Fruit fly (Drosophila melanogaster): ENCODE measurements around the gene CG8012.

The CG8012 gene

dm6 chr3L:8186627-8187396, 28.3 kb upstream of the CG8012 start, which contains the start of the genes ERR and Atg18a (continued):
- peak; percentile 28 for TF ChIP-seq CG3407 (GFP tag; optimal IDR thresholded peaks at IDR 0.05)
- peak; percentile 74 for TF ChIP-seq ap (GFP tag; IDR thresholded peaks at IDR 0.05)
- peak; percentile 78 for TF ChIP-seq dan (GFP tag; IDR thresholded peaks at IDR 0.05)
- TF ChIP-seq CG8089 (GFP tag; optimal IDR thresholded peaks at IDR 0.05) = peak; percentile 76
- peak; percentile 71 for TF ChIP-seq corto (GFP tag; optimal IDR thresholded peaks at IDR 0.05)
- TF ChIP-seq unc-4 (GFP tag; IDR thresholded peaks at IDR 0.05; ENCODE audit: partially characterized antibody) = peak; percentile 62; the same call in 1 of the 2 replicates
- TF ChIP-seq CG3995 (GFP tag; optimal IDR thresholded peaks at IDR 0.05) = peak; percentile 51
- TF ChIP-seq CG9817 (tag; optimal IDR thresholded peaks at IDR 0.05) = peak; percentile 91
- TF ChIP-seq odd (GFP tag; optimal IDR thresholded peaks at IDR 0.05) = peak; percentile 11
- peak; percentile 85 for TF ChIP-seq tgo (GFP tag; IDR thresholded peaks at IDR 0.05)
- peak; percentile 87 for TF ChIP-seq jumu (GFP tag; optimal IDR thresholded peaks at IDR 0.05)
- TF ChIP-seq Chrac-16 (GFP tag; optimal IDR thresholded peaks at IDR 0.05) = peak; percentile 82
- TF ChIP-seq seq (GFP tag; IDR thresholded peaks at IDR 0.05) = peak; percentile 77
- TF ChIP-seq CG12299 (tag; optimal IDR thresholded peaks at IDR 0.05) = peak; percentile 38
- TF ChIP-seq vnd (GFP tag; IDR thresholded peaks at IDR 0.05; ENCODE audit: partially characterized antibody) = peak; percentile 60; the same call in 2 of the 3 replicates
- peak; percentile 82 for TF ChIP-seq Rx (GFP tag; IDR thresholded peaks at IDR 0.05)
- TF ChIP-seq klu (GFP tag; IDR thresholded peaks at IDR 0.05) = peak; percentile 93
- TF ChIP-seq CG4424 (GFP tag; optimal IDR thresholded peaks at IDR 0.05) = peak; percentile 79
- TF ChIP-seq schlank (tag; optimal IDR thresholded peaks at IDR 0.05) = no peak
- TF ChIP-seq chif (GFP tag; optimal IDR thresholded peaks at IDR 0.05) = peak; percentile 75 to 80
- TF ChIP-seq sqz (GFP tag; optimal IDR thresholded peaks at IDR 0.05) = no peak
- peak; percentile 74 for TF ChIP-seq dmrt11E (tag; optimal IDR thresholded peaks at IDR 0.05)
- TF ChIP-seq CG15011 (GFP tag; optimal IDR thresholded peaks at IDR 0.05) = peak; percentile 56
- TF ChIP-seq sima (GFP tag; optimal IDR thresholded peaks at IDR 0.05) = no peak
- peak; percentile 88 for TF ChIP-seq ranshi (GFP tag; IDR thresholded peaks at IDR 0.05)
- no peak for TF ChIP-seq fd102C (GFP tag; optimal IDR thresholded peaks at IDR 0.05)
- TF ChIP-seq Antp (GFP tag; optimal IDR thresholded peaks at IDR 0.05) = peak; percentile 85
- peak; percentile 51 for TF ChIP-seq CG16863 (GFP tag; optimal IDR thresholded peaks at IDR 0.05)
- TF ChIP-seq Atf-2 (GFP tag; optimal IDR thresholded peaks at IDR 0.05) = peak; percentile 45
- TF ChIP-seq Drgx (GFP tag; IDR thresholded peaks at IDR 0.05) = peak; percentile 84
- no peak for TF ChIP-seq Jarid2 (GFP tag; optimal IDR thresholded peaks at IDR 0.05)
- peak; percentile 65 for TF ChIP-seq CG4328 (GFP tag; optimal IDR thresholded peaks at IDR 0.05)
- peak; percentile 82 for TF ChIP-seq CG15696 (tag; optimal IDR thresholded peaks at IDR 0.05)
- TF ChIP-seq peb (GFP tag; IDR thresholded peaks at IDR 0.05) = peak; percentile 73; the same call in 1 of the 2 replicates
- peak; percentile 61 for TF ChIP-seq CG1647 (GFP tag; optimal IDR thresholded peaks at IDR 0.05)
- peak; percentile 39 for TF ChIP-seq D (optimal IDR thresholded peaks at IDR 0.05)
- TF ChIP-seq D (GFP tag; optimal IDR thresholded peaks at IDR 0.05) = peak; percentile 79
- peak; percentile 54 for TF ChIP-seq CG3163 (GFP tag; optimal IDR thresholded peaks at IDR 0.05)
- peak; percentile 92 for TF ChIP-seq CG10543 (GFP tag; optimal IDR thresholded peaks at IDR 0.05)
- peak; percentile 70 for TF ChIP-seq CG18011 (GFP tag; optimal IDR thresholded peaks at IDR 0.05)
- peak; percentile 80 for TF ChIP-seq Oli (tag; optimal IDR thresholded peaks at IDR 0.05)
- no peak for TF ChIP-seq lov (optimal IDR thresholded peaks at IDR 0.05)
- TF ChIP-seq lov (GFP tag; IDR thresholded peaks at IDR 0.05) = no peak
- TF ChIP-seq toy (GFP tag; IDR thresholded peaks at IDR 0.05) = peak; percentile 52; the same call in 1 of the 2 replicates
- peak; percentile 69 for TF ChIP-seq dm (GFP tag; optimal IDR thresholded peaks at IDR 0.05)
- TF ChIP-seq CG2129 (GFP tag; IDR thresholded peaks at IDR 0.05; ENCODE audit: partially characterized antibody) = 0 out of 2 replicates have a peak, but pooled peaks have one; percentile 13
- TF ChIP-seq tll (GFP tag; optimal IDR thresholded peaks at IDR 0.05) = peak in 1 of 2 experiments; percentile 90
- TF ChIP-seq D19B (GFP tag; optimal IDR thresholded peaks at IDR 0.05) = peak; percentile 60
- TF ChIP-seq emc (GFP tag; optimal IDR thresholded peaks at IDR 0.05) = peak; percentile 57

All from whole organism, embryonic.